Fruit fly (Drosophila melanogaster) whole organism: ENCODE data around the gene CG14718.

Experiments used
- CG8478 ChIP-seq: fragments of >200 bp; optimal IDR thresholded peaks from 2 replicates; lab custom pipeline; 2018; ENCODE audit warnings: inconsistent platforms
- Dll ChIP-seq: fragments of >200 bp; optimal IDR thresholded peaks from 2 replicates; lab custom pipeline; 2017
- EcR ChIP-seq, 2 experiments: fragments of >200 bp; optimal IDR thresholded peaks; 2 replicates each; lab custom pipeline; 2017; ENCODE audit warnings: missing biosample characterization in 2 of 2, missing genetic modification characterization in 2 of 2, missing genetic modification reagents in 2 of 2
- pan ChIP-seq: fragments of >200 bp; optimal IDR thresholded peaks from 2 replicates; lab custom pipeline; 2017
- psq ChIP-seq: fragments of >200 bp; optimal IDR thresholded peaks from 2 replicates; lab custom pipeline; 2017
- usp ChIP-seq: fragments of >200 bp; optimal IDR thresholded peaks from 2 replicates; lab custom pipeline; 2017; ENCODE audit warnings: missing biosample characterization, missing genetic modification characterization, mixed read lengths

CG14718 gene

DNA sequence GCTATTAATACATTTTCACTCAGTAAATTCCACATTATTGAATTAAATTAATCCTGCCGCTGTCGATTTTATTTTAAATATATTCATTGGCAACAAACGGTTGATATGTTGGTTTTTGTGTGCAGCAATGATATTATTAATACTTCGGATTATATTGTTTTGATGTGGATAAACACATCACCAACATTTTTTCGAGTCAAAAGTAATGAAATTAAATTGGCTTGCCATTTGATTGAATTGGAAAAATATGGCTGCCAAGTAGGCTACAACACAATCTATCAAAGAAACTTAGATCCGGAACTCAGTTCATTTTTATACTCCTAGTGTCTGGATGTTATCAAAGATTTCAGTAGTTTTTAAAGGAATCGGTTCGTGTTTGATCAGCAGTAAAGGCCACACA lies at the start of gene CG14718:
CG14718 (plus strand) TSS at position 301 of the 400 bp plus-strand sequence.
- TF ChIP-seq EcR (GFP tag; optimal IDR thresholded peaks at IDR 0.05; lab: Kevin White, UChicago) (no peak), Dll (lab: Kevin White, UChicago) (no peak), pan (lab: Kevin White, UChicago) (no peak), usp (GFP tag; lab: Kevin White, UChicago) (no peak), CG8478 (lab: Kevin White, UChicago) (no peak), psq (no peak)

DNA sequence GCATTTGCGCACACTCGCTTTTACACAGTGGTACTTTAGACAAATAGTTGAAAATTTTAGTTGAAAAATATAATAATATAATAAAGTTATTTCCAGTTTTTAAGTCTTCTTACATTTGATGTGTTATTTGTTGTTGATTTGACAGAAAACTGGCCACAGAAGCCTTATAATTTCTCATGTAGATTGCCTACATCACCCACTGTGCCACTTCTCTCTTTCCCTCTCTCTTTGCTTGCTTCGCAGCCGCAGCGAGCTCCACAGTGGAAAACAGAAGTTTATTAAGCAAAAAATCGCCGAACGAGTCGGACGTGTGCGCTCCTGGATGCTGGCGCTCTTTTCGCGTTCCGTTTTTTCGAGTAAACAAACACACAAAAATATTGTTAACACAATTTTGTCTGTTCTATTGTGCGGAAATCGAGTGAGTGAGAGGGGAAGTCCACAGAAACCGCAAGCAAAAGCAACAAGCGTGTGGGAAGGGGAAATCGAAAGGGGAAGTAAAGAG lies 44.5 kb upstream of the CG14718 start, which contains the start of gene CG42327:
CG42327 (plus strand) TSS at position 277 of the 502 bp plus-strand sequence.
- TF ChIP-seq EcR (GFP tag; optimal IDR thresholded peaks at IDR 0.05; lab: Kevin White, UChicago) = no peak
- TF ChIP-seq pan (lab: Kevin White, UChicago) = no peak

DNA sequence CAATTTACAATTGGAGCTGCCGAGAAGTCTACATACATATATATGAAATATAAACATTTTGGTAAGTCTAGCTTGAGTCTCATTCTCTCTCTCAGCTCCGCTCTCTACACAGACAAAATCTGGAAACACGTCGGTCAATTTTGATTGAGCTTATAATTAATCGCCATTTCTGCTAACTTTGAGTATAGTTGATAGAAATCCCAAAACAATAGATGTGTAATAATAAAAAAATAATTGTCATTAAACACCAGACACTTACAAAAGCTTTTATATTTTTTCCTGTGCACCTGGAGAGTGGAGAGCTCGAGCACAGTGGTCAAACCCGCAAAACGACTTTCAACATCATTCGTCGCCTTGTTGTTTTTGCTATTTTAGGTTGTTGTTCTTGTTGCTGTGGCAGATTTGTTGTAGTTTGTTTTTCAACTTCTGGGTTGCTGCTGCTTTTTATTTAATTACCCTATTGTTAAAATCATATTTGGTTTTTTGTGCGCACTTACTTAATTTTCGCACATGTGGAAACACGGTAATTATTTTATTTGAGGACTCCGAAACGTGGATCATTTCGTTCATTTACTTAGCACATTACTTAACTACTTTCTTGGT lies 43.7 kb upstream of the CG14718 start:
- no peak for TF ChIP-seq pan (lab: Kevin White, UChicago)
- no peak for TF ChIP-seq usp (GFP tag; lab: Kevin White, UChicago)
- no peak for TF ChIP-seq EcR (GFP tag; optimal IDR thresholded peaks at IDR 0.05; lab: Kevin White, UChicago)
- no peak for TF ChIP-seq Dll (lab: Kevin White, UChicago)
- TF ChIP-seq psq = no peak
- TF ChIP-seq CG8478 (lab: Kevin White, UChicago) = no peak

dm6 chr3R:11657786-11658193 lies 42.6 kb upstream of the CG14718 start:
- TF ChIP-seq CG8478 (lab: Kevin White, UChicago) = no peak
- no peak for TF ChIP-seq EcR (GFP tag; optimal IDR thresholded peaks at IDR 0.05; lab: Kevin White, UChicago)
- no peak for TF ChIP-seq pan (lab: Kevin White, UChicago)
- TF ChIP-seq Dll (lab: Kevin White, UChicago) = no peak
- TF ChIP-seq usp (GFP tag; lab: Kevin White, UChicago) = no peak
- TF ChIP-seq psq = no peak

- TF ChIP-seq CG8478 (lab: Kevin White, UChicago) = no peak
- no peak for TF ChIP-seq pan (lab: Kevin White, UChicago)
- no peak for TF ChIP-seq usp (GFP tag; lab: Kevin White, UChicago)
- TF ChIP-seq psq = no peak
- no peak for TF ChIP-seq EcR (GFP tag; optimal IDR thresholded peaks at IDR 0.05; lab: Kevin White, UChicago)
- no peak for TF ChIP-seq Dll (lab: Kevin White, UChicago)
These were observed 39.2 kb upstream of the CG14718 start for dm6 chr3R:11661187-11661586.

- TF ChIP-seq usp (GFP tag; lab: Kevin White, UChicago) (no peak), CG8478 (lab: Kevin White, UChicago) (no peak), pan (lab: Kevin White, UChicago) (no peak), psq (no peak)
These were observed 38.7 kb upstream of the CG14718 start for dm6 chr3R:11661712-11662111.

DNA sequence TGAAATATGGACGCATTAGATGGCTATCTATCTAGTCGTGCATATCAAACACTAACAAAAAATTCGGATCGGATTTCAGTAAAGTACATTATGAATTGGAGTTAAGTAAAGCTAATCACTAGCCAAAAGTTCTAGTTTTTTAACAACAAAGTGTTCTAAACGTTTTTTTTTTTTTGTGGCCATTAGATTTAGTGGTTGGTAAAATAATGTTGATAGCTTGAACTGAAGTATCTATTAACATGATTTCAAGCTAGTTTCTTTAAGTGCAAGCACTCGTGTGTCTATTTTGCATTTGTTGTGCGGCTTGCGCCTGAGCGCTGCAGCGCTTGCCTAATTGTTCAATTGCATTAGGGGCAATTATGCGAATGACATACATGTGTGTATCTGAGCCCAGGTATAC lies 37.8 kb upstream of the CG14718 start:
- TF ChIP-seq EcR (GFP tag; optimal IDR thresholded peaks at IDR 0.05; lab: Kevin White, UChicago) (no peak), Dll (lab: Kevin White, UChicago) (no peak), psq (no peak), pan (lab: Kevin White, UChicago) (no peak), CG8478 (lab: Kevin White, UChicago) (no peak), usp (GFP tag; lab: Kevin White, UChicago) (no peak)

DNA sequence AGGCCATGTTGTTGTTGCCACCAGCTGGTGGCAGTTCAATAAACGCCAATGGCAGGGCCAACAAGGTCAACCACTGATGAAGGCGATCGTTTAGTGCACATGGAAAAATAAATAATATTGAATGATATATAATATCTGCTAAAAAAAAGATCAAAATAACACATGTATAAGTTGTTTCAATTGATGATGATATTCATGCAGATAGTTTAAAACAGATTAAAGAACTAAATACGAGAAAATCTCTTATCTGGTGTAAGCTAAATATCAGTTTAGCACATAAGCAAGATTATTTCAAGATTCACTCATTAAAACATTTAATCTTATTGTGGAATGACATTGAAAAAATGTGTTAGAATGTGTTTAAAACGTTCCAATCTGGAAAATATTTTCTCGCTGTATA lies 37.0 kb upstream of the CG14718 start:
- no peak for TF ChIP-seq Dll (lab: Kevin White, UChicago)
- TF ChIP-seq usp (GFP tag; lab: Kevin White, UChicago) = no peak
- TF ChIP-seq CG8478 (lab: Kevin White, UChicago) = no peak
- no peak for TF ChIP-seq pan (lab: Kevin White, UChicago)
- TF ChIP-seq EcR (GFP tag; optimal IDR thresholded peaks at IDR 0.05; lab: Kevin White, UChicago) = no peak
- TF ChIP-seq psq = no peak

DNA sequence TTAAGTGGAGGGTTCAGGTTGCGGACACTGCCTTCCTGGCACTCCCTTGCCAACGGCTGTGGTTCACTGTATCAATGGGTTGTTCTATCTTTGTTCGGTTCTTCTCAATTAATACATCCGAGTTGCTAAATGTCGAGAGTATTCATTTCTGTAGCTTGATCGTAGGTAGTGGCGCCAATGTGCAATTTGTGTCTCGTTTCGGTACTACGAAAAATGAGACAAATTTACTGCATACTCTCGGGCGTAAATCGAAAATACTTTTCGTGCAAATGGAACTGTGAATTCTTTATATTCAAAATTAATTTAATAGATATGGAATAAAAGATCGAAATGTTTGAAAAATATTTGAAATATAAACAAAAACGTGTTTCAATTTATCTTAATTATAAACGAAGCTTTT lies 34.9 kb upstream of the CG14718 start:
- no peak for TF ChIP-seq pan (lab: Kevin White, UChicago)

DNA sequence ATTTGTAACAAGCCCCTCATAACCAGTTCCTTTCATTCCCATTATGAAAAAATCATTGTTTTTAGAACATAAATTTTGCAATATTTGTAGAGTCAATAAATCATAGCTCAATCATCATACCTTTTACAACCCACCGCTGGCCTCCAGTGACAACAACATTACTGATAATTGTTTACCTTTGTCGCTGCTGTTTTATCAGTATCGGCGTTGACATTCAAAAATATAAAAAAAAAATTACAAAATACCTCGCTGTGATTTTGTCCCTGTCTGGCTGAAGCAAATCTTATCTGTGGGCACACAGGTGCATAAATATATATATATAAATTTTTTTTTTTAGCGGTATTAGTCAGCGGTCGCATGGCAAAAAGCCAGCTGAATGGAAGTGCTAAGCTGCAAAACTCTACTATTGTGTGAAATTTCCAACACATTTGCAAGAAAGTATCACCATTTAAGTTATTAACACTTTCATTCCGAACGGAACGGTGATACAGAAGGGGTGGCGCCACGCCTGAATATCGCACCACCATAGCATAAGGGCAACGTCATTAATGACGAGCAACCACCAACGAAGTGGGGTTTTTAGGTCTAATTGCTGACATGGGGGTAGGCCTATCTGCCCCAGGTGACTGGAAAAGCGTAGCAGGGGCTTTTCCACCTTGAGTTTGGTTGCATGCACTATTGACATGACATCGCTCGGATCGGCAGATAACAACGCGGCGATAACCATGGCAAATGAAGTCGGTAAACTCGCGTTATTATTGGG lies 34.3 kb upstream of the CG14718 start:
- TF ChIP-seq pan (lab: Kevin White, UChicago) (no peak), usp (GFP tag; lab: Kevin White, UChicago) (no peak), Dll (lab: Kevin White, UChicago) (no peak), CG8478 (lab: Kevin White, UChicago) (no peak), psq (no peak), EcR (GFP tag; optimal IDR thresholded peaks at IDR 0.05; lab: Kevin White, UChicago) (no peak)

- TF ChIP-seq psq = no peak
- no peak for TF ChIP-seq usp (GFP tag; lab: Kevin White, UChicago)
- no peak for TF ChIP-seq Dll (lab: Kevin White, UChicago)
- TF ChIP-seq EcR (GFP tag; optimal IDR thresholded peaks at IDR 0.05; lab: Kevin White, UChicago) = no peak
- no peak for TF ChIP-seq CG8478 (lab: Kevin White, UChicago)
- no peak for TF ChIP-seq pan (lab: Kevin White, UChicago)
These were observed 31.1 kb upstream of the CG14718 start for dm6 chr3R:11669017-11669953.
